Worm (Caenorhabditis elegans) whole organism, young adult: ENCODE data around the gene T05A10.6.

Experiments used
- B0336.3 ChIP-seq: fragments of 200-800 bp; sonication (Bioruptor generic); IDR thresholded peaks from 2 replicates; pipeline ENCODE4 v1.3.6; 2022; ENCODE audit warnings: missing genetic modification characterization, missing compliant biosample characterization
- F10E7.11 ChIP-seq: sonication (generic microtip); optimal IDR thresholded peaks from 2 replicates; lab custom pipeline; 2017; ENCODE audit warnings: mild to moderate bottlenecking, missing genetic modification characterization, moderate library complexity, missing compliant biosample characterization
- F39B2.1 ChIP-seq: fragments of 200-800 bp; sonication (Bioruptor generic); IDR thresholded peaks from 2 replicates; pipeline ENCODE4 v1.3.6; 2022; ENCODE audit warnings: missing genetic modification reagents, missing genetic modification characterization, missing compliant biosample characterization
- F49E8.2 ChIP-seq: sonication (generic microtip); optimal IDR thresholded peaks from 3 replicates; lab custom pipeline; 2017; ENCODE audit warnings: missing genetic modification characterization, mild to moderate bottlenecking, missing compliant biosample characterization, antibody characterized with exemption, moderate library complexity; ENCODE audit not compliant: insufficient read depth
- F52B5.7 ChIP-seq: sonication (generic microtip); optimal IDR thresholded peaks from 2 replicates; lab custom pipeline; 2016; ENCODE audit warnings: mild to moderate bottlenecking, missing genetic modification characterization, missing compliant biosample characterization
- K11D2.4 ChIP-seq: fragments of 200-800 bp; sonication (Bioruptor generic); IDR thresholded peaks from 2 replicates; pipeline ENCODE4 v1.3.6; 2022; ENCODE audit warnings: missing genetic modification reagents, missing genetic modification characterization, missing compliant biosample characterization
- K12H6.12 ChIP-seq: fragments of 200-800 bp; sonication (Bioruptor generic); optimal IDR thresholded peaks from 2 replicates; lab custom pipeline; 2018; ENCODE audit warnings: mild to moderate bottlenecking, missing genetic modification characterization, missing compliant biosample characterization
- T07F8.4 ChIP-seq: sonication (generic microtip); optimal IDR thresholded peaks from 2 replicates; lab custom pipeline; 2016; ENCODE audit warnings: mild to moderate bottlenecking, missing genetic modification characterization, moderate library complexity, missing compliant biosample characterization
- T26A5.8 ChIP-seq: sonication (generic microtip); optimal IDR thresholded peaks from 2 replicates; lab custom pipeline; 2016; ENCODE audit warnings: missing genetic modification characterization, missing compliant biosample characterization
- Y53F4B.3 ChIP-seq: fragments of 200-800 bp; sonication (Bioruptor generic); IDR thresholded peaks from 2 replicates; pipeline ENCODE4 v1.3.6; 2022; ENCODE audit warnings: missing genetic modification reagents, missing genetic modification characterization, missing compliant biosample characterization
- Y53G8AR.9 ChIP-seq: fragments of 200-800 bp; sonication (Bioruptor generic); conservative IDR thresholded peaks from 2 replicates; pipeline ENCODE4 v1.3.6; 2022; ENCODE audit warnings: missing genetic modification reagents, missing genetic modification characterization, missing compliant biosample characterization
- Y56A3A.18 ChIP-seq: fragments of 200-800 bp; sonication (Bioruptor generic); IDR thresholded peaks from 2 replicates; pipeline ENCODE4 v1.3.6; 2022; ENCODE audit warnings: missing genetic modification reagents, missing genetic modification characterization, missing compliant biosample characterization
- Y79H2A.3 ChIP-seq: fragments of 200-800 bp; sonication (Bioruptor generic); conservative IDR thresholded peaks from 2 replicates; pipeline ENCODE4 v1.3.6; 2022; ENCODE audit warnings: missing genetic modification reagents, missing genetic modification characterization, missing compliant biosample characterization
- ama-1 ChIP-seq, 3 experiments: fragments of 150-350 bp in 1 of 3; sonication (generic microtip) in 2 of 3; optimal IDR thresholded peaks; 2 replicates each; lab custom pipeline; 2014 to 2018; ENCODE audit warnings: missing biosample characterization in 2 of 3, missing genetic modification characterization in 2 of 3, missing genetic modification reagents in 2 of 3
- cebp-2 ChIP-seq: fragments of 200-800 bp; sonication (Bioruptor generic); IDR thresholded peaks from 2 replicates; pipeline ENCODE4 v1.3.6; 2022; ENCODE audit warnings: missing genetic modification characterization, missing compliant biosample characterization
- ceh-40 ChIP-seq: fragments of 200-800 bp; sonication (Bioruptor generic); IDR thresholded peaks from 2 replicates; pipeline ENCODE4 v1.3.6; 2022; ENCODE audit warnings: missing genetic modification characterization, missing compliant biosample characterization
- ceh-79 ChIP-seq: sonication (generic microtip); optimal IDR thresholded peaks from 2 replicates; lab custom pipeline; 2017; ENCODE audit warnings: mild to moderate bottlenecking, missing genetic modification characterization, missing compliant biosample characterization
- dox-1 ChIP-seq: fragments of 200-800 bp; sonication (Bioruptor generic); IDR thresholded peaks from 2 replicates; pipeline ENCODE4 v1.3.6; 2022; ENCODE audit warnings: missing genetic modification reagents, missing genetic modification characterization, missing compliant biosample characterization
- dpl-1 ChIP-seq: fragments of 150-350 bp; optimal IDR thresholded peaks from 2 replicates; lab custom pipeline; 2014; ENCODE audit warnings: missing biosample characterization, missing genetic modification reagents, missing genetic modification characterization
- efl-1 ChIP-seq: fragments of 150-350 bp; optimal IDR thresholded peaks from 2 replicates; lab custom pipeline; 2014; ENCODE audit warnings: missing biosample characterization, missing genetic modification reagents, missing genetic modification characterization
- egl-18 ChIP-seq: fragments of 200-800 bp; sonication (Bioruptor generic); IDR thresholded peaks from 2 replicates; pipeline ENCODE4 v1.3.6; 2022; ENCODE audit warnings: missing genetic modification reagents, missing genetic modification characterization, missing compliant biosample characterization
- egl-44 ChIP-seq: fragments of 200-800 bp; sonication (Bioruptor generic); IDR thresholded peaks from 2 replicates; pipeline ENCODE4 v1.3.6; 2022; ENCODE audit warnings: missing genetic modification reagents, missing genetic modification characterization, missing compliant biosample characterization
- hrde-1 ChIP-seq: sonication (generic microtip); optimal IDR thresholded peaks from 2 replicates; lab custom pipeline; 2016; ENCODE audit warnings: missing genetic modification characterization, mild to moderate bottlenecking, missing compliant biosample characterization, moderate library complexity, missing genotype, missing genetic modification reagents, borderline replicate concordance
- lag-1 ChIP-seq: fragments of 200-800 bp; sonication (Bioruptor generic); IDR thresholded peaks from 2 replicates; pipeline ENCODE4 v1.3.6; 2022; ENCODE audit warnings: missing genetic modification reagents, missing genetic modification characterization, missing compliant biosample characterization
- let-607 ChIP-seq, 2 experiments: fragments of 200-800 bp in 1 of 2; sonication (Bioruptor generic) in 1 of 2; sonication (generic microtip) in 1 of 2; optimal IDR thresholded peaks; 2 replicates each; lab custom pipeline; 2016 to 2018; ENCODE audit warnings: mild to moderate bottlenecking in 2 of 2, missing compliant biosample characterization in 2 of 2, missing genetic modification characterization in 2 of 2, moderate library complexity in 2 of 2, missing genotype in 1 of 2
- lin-40 ChIP-seq: sonication (generic microtip); optimal IDR thresholded peaks from 2 replicates; lab custom pipeline; 2016; ENCODE audit warnings: missing genetic modification characterization, mild to moderate bottlenecking, missing compliant biosample characterization, missing genotype, missing genetic modification reagents
- mes-4 ChIP-seq: sonication (generic microtip); optimal IDR thresholded peaks from 2 replicates; lab custom pipeline; 2016; ENCODE audit warnings: missing genotype, missing genetic modification characterization, missing compliant biosample characterization
- rcor-1 ChIP-seq: fragments of 200-800 bp; sonication (Bioruptor generic); IDR thresholded peaks from 2 replicates; pipeline ENCODE4 v1.3.6; 2022; ENCODE audit warnings: missing genetic modification reagents, missing genetic modification characterization, missing compliant biosample characterization
- rpc-1 ChIP-seq, 2 experiments: fragments of 150-350 bp in 1 of 2; sonication (generic microtip) in 1 of 2; optimal IDR thresholded peaks; 2 replicates each; lab custom pipeline; 2014 to 2018; ENCODE audit warnings: missing biosample characterization in 1 of 2, missing genetic modification characterization in 1 of 2, missing genetic modification reagents in 1 of 2, missing genotype in 1 of 2
- snpc-3.4 ChIP-seq: sonication (generic microtip); optimal IDR thresholded peaks from 2 replicates; lab custom pipeline; 2017; ENCODE audit warnings: missing genetic modification characterization, mild to moderate bottlenecking, missing compliant biosample characterization, antibody characterized with exemption, moderate library complexity, missing genotype, missing genetic modification reagents
- somi-1 ChIP-seq: fragments of 200-800 bp; sonication (Bioruptor generic); optimal IDR thresholded peaks from 2 replicates; lab custom pipeline; 2018; ENCODE audit warnings: mild to moderate bottlenecking, missing genetic modification characterization, missing compliant biosample characterization
- tbx-9 ChIP-seq: sonication (generic microtip); optimal IDR thresholded peaks from 2 replicates; lab custom pipeline; 2016; ENCODE audit warnings: borderline replicate concordance, missing genetic modification characterization, inconsistent platforms, missing compliant biosample characterization
- unc-130 ChIP-seq: sonication (generic microtip); optimal IDR thresholded peaks from 2 replicates; lab custom pipeline; 2016; ENCODE audit warnings: missing genetic modification reagents, missing genetic modification characterization, missing compliant biosample characterization
- xnd-1 ChIP-seq: sonication (generic microtip); optimal IDR thresholded peaks from 2 replicates; lab custom pipeline; 2016; ENCODE audit warnings: missing genotype, missing genetic modification reagents, missing genetic modification characterization, missing compliant biosample characterization
- zfh-2 ChIP-seq: fragments of 200-800 bp; sonication (Bioruptor generic); conservative IDR thresholded peaks from 2 replicates; pipeline ENCODE4 v1.3.6; 2022; ENCODE audit warnings: missing genetic modification reagents, missing genetic modification characterization, missing compliant biosample characterization
- ztf-6 ChIP-seq: fragments of 200-800 bp; sonication (Bioruptor generic); IDR thresholded peaks from 2 replicates; pipeline ENCODE4 v1.3.6; 2022; ENCODE audit warnings: missing genetic modification reagents, missing genetic modification characterization, missing compliant biosample characterization

The T05A10.6 gene

DNA sequence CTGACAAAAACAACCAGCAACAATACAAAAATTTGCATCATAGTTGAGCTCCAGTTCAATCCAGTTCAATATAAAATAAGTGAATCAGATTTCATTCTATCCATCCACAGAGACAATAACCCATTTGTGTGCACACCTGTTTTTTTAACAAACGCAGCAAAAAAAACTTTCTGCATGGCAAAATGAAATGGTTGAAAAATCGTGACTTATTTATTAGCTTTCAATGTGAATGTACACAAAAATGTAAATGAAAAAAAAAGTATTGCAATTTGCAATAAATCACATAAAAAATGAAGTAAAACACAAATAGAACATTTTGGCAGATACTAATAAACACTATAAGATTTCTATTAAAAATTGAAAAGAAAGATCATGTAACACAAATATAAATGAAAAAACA lies at the start of gene T05A10.6:
Gene T05A10.6, minus strand, starts transcription at position 101 of the 400 bp plus-strand sequence.
- TF ChIP-seq lin-40 = no peak
- TF ChIP-seq xnd-1 (tag; lab: Kevin White, UChicago) = no peak
- no peak for TF ChIP-seq F52B5.7 (tag; lab: Kevin White, UChicago)
- no peak for TF ChIP-seq F10E7.11
- TF ChIP-seq ceh-79 (tag; lab: Kevin White, UChicago) = no peak
- no peak for TF ChIP-seq snpc-3.4 (tag; lab: Kevin White, UChicago)
- TF ChIP-seq Y56A3A.18 (GFP tag; lab: Robert Waterston, UW) = no peak
- TF ChIP-seq let-607 (tag; optimal IDR thresholded peaks at IDR 0.05; lab: Kevin White, UChicago) = no peak
- TF ChIP-seq mes-4 (tag; lab: Kevin White, UChicago) = no peak
- no peak for TF ChIP-seq zfh-2 (GFP tag; lab: Robert Waterston, UW)
- no peak for TF ChIP-seq ama-1 (optimal IDR thresholded peaks at IDR 0.05; lab: Kevin White, UChicago)
- no peak for TF ChIP-seq ama-1 (GFP tag; optimal IDR thresholded peaks at IDR 0.05; lab: Kevin White, UChicago)

DNA sequence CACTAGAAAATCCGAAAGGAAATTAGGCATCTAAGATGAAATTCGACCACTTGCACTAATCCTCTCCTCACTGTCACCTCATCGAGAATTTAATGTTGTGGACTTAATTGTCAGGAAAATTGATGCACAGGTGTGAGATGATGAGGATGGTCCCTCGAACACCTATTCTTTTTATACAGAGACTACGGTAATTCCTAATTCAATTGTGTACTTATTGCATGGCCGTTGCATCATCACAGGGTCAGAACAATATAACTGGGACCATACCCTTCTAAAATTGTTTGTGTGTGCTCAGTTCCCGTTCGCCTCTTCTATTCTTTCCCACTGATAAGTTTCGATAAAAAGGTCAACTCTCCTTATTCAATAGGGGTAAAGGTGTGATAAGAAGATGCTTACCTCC lies 49.6 kb upstream of the T05A10.6 start:
- TF ChIP-seq Y79H2A.3 (GFP tag; lab: Robert Waterston, UW) (no peak), T07F8.4 (tag; lab: Kevin White, UChicago) (no peak), T26A5.8 (tag; lab: Kevin White, UChicago) (no peak), egl-44 (GFP tag; lab: Robert Waterston, UW) (no peak), hrde-1 (tag; lab: Kevin White, UChicago) (no peak), ztf-6 (GFP tag; lab: Robert Waterston, UW) (no peak)

DNA sequence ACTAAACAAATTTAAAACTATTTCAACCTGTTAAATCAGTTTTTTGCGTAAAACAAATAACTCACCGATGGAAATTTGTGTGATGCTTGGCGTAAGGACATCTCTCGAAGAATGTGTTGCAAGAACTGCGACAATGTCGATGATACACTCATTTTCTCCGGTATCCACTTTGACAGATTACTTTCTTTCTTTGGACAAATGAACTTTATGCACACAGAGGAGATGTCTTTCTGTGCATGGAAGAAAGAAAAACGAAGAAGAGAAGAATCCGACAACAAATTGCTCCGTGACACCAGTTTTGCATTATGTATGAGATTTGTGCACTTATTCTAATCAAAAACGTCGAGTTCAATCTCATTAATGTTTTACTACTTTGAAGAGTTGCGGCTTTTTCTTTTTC lies 44.0 kb upstream of the T05A10.6 start, which contains the start of gene plc-1:
Gene plc-1, minus strand, starts transcription at position 101 of the 400 bp plus-strand sequence.
- no peak for TF ChIP-seq B0336.3 (GFP tag; lab: Robert Waterston, UW)
- no peak for TF ChIP-seq F39B2.1 (GFP tag; lab: Robert Waterston, UW)
- TF ChIP-seq tbx-9 (tag; lab: Kevin White, UChicago) = no peak
- no peak for TF ChIP-seq rpc-1 (optimal IDR thresholded peaks at IDR 0.05; lab: Kevin White, UChicago)
- no peak for TF ChIP-seq rpc-1 (tag; optimal IDR thresholded peaks at IDR 0.05; lab: Kevin White, UChicago)
- no peak for TF ChIP-seq lag-1 (GFP tag; lab: Robert Waterston, UW)
- TF ChIP-seq F49E8.2 (tag; lab: Kevin White, UChicago) = no peak
- no peak for TF ChIP-seq egl-18 (GFP tag; lab: Robert Waterston, UW)
- no peak for TF ChIP-seq cebp-2 (GFP tag; lab: Robert Waterston, UW)

DNA sequence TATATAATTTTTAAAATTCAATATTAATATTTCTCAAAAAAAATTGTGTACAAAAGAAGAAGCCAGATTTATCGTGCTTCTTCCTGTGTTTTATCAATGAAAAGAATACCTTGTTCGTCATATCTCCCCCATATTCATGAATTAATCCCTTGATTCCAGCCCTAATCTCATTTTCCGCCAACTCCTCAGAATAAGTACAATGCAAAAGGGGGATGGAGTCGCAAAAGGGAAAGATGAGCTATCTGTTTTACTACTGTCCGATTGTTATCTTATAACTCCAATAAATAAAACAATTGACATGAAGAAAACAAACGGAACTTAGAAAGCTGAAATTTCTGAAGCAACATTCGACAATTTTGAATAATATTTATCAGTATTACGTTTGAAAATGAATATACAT lies 43.1 kb upstream of the T05A10.6 start:
- TF ChIP-seq Y53G8AR.9 (GFP tag; lab: Robert Waterston, UW) (no peak), somi-1 (no peak), K12H6.12 (tag; lab: Kevin White, UChicago) (no peak), lag-1 (GFP tag; lab: Robert Waterston, UW) (no peak), Y53F4B.3 (GFP tag; lab: Robert Waterston, UW) (no peak), efl-1 (GFP tag; lab: Kevin White, UChicago) (no peak), K11D2.4 (GFP tag; lab: Robert Waterston, UW) (no peak), unc-130 (GFP tag; lab: Kevin White, UChicago) (no peak), dpl-1 (GFP tag; lab: Kevin White, UChicago) (no peak), xnd-1 (tag; lab: Kevin White, UChicago) (no peak), Y56A3A.18 (GFP tag; lab: Robert Waterston, UW) (no peak), ceh-40 (GFP tag; lab: Robert Waterston, UW) (no peak), rcor-1 (GFP tag; lab: Robert Waterston, UW) (no peak), dox-1 (GFP tag; lab: Robert Waterston, UW) (no peak)
